Worm (Caenorhabditis elegans) whole organism, L4/young adult: ENCODE data around the gene uroc-1.

ENCODE experiments used
- W03F9.2 ChIP-seq: fragments of 150-350 bp; optimal IDR thresholded peaks from 2 replicates; lab custom pipeline; 2014; ENCODE audit warnings: missing biosample characterization, missing genetic modification characterization
- him-1 ChIP-seq: sonication (generic microtip); optimal IDR thresholded peaks from 2 replicates; lab custom pipeline; 2016; ENCODE audit warnings: missing genotype, missing genetic modification reagents, missing genetic modification characterization, missing compliant biosample characterization

DNA sequence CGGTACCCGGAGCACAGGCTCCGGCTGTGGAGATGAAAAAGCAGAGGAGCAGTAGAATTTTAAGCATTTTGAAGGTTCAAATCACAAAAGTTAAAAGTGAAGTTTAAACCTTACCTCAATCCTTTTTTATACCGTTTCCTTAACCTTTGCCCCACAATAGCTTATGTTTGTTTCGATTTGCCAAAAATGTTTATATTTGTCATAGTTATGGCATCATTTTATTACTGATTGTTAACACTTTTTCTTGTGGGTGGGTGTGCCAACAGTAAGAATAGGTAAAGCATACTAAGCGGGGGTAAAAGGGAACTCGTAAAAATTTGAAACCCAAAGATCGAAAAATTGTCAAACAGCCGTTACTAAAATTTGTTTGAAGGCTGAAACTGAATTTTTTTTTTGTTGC is 35.9 kb upstream of the uroc-1 start, which contains the start of gene Y51H4A.8:
- TF ChIP-seq W03F9.2 (no peak), him-1 (no peak)
